Worm (Caenorhabditis elegans): ENCODE data around the gene srw-4.

Gene srw-4

ce11 chrV:2912901-2913300 is 24.3 kb upstream of the srw-4 start, which contains the start of gene C31B8.9:
Gene C31B8.9, minus strand, starts transcription at chrV:2913001.
- no peak for TF ChIP-seq B0310.2 (tag; optimal IDR thresholded peaks at IDR 0.05)
- no peak for TF ChIP-seq ama-1 (optimal IDR thresholded peaks at IDR 0.05)
- TF ChIP-seq aly-1 (tag; optimal IDR thresholded peaks at IDR 0.05): no peak
- TF ChIP-seq flt-1 (GFP tag; IDR thresholded peaks at IDR 0.05): no peak
- no peak for TF ChIP-seq hnd-1 (tag; optimal IDR thresholded peaks at IDR 0.05)
- no peak for TF ChIP-seq hmbx-1 (tag; optimal IDR thresholded peaks at IDR 0.05)
- TF ChIP-seq tbx-11 (GFP tag; IDR thresholded peaks at IDR 0.05): no peak
- no peak for TF ChIP-seq hmg-4 (GFP tag; optimal IDR thresholded peaks at IDR 0.05)
- TF ChIP-seq pes-1 (GFP tag; IDR thresholded peaks at IDR 0.05): no peak
- no peak for TF ChIP-seq ets-7 (tag; optimal IDR thresholded peaks at IDR 0.05)

- TF ChIP-seq ceh-13 (GFP tag; optimal IDR thresholded peaks at IDR 0.05) (no peak), aly-1 (tag; optimal IDR thresholded peaks at IDR 0.05) (no peak), hnd-1 (tag; optimal IDR thresholded peaks at IDR 0.05) (no peak), B0310.2 (tag; optimal IDR thresholded peaks at IDR 0.05) (no peak), tbx-11 (GFP tag; IDR thresholded peaks at IDR 0.05) (no peak), ceh-36 (tag; optimal IDR thresholded peaks at IDR 0.05) (no peak), hmbx-1 (tag; optimal IDR thresholded peaks at IDR 0.05) (no peak), sea-1 (GFP tag; conservative IDR thresholded peaks at IDR 0.05) (no peak), ets-7 (tag; optimal IDR thresholded peaks at IDR 0.05) (no peak), scrt-1 (GFP tag; IDR thresholded peaks at IDR 0.05) (no peak)
Measured at ce11 chrV:2909525-2909924, 20.9 kb upstream of the srw-4 start, which contains the start of gene zmp-3. Gene zmp-3, minus strand, starts transcription at chrV:2909625.

- no peak for TF ChIP-seq pes-1 (GFP tag; IDR thresholded peaks at IDR 0.05)
- TF ChIP-seq F13C5.2 (tag; optimal IDR thresholded peaks at IDR 0.05): no peak
- no peak for TF ChIP-seq flt-1 (GFP tag; IDR thresholded peaks at IDR 0.05)
- TF ChIP-seq tbx-11 (GFP tag; IDR thresholded peaks at IDR 0.05): no peak
- TF ChIP-seq tra-4 (tag; optimal IDR thresholded peaks at IDR 0.05): no peak
- TF ChIP-seq scrt-1 (GFP tag; IDR thresholded peaks at IDR 0.05): no peak
- TF ChIP-seq tbx-37 (GFP tag; conservative IDR thresholded peaks at IDR 0.05): no peak
- no peak for TF ChIP-seq ceh-13 (GFP tag; optimal IDR thresholded peaks at IDR 0.05)
- TF ChIP-seq ama-1 (optimal IDR thresholded peaks at IDR 0.05): no peak
- no peak for TF ChIP-seq hmg-4 (GFP tag; optimal IDR thresholded peaks at IDR 0.05)
- no peak for TF ChIP-seq ets-7 (tag; optimal IDR thresholded peaks at IDR 0.05)
- no peak for TF ChIP-seq aly-1 (tag; optimal IDR thresholded peaks at IDR 0.05)
- TF ChIP-seq B0310.2 (tag; optimal IDR thresholded peaks at IDR 0.05): no peak
- TF ChIP-seq sea-1 (GFP tag; conservative IDR thresholded peaks at IDR 0.05): no peak
- TF ChIP-seq hmbx-1 (tag; optimal IDR thresholded peaks at IDR 0.05): no peak
Measured at ce11 chrV:2903227-2903626, 14.6 kb upstream of the srw-4 start, which contains the start of gene C31B8.7. Gene C31B8.7, minus strand, starts transcription at chrV:2903327.

- TF ChIP-seq hmg-4 (GFP tag; optimal IDR thresholded peaks at IDR 0.05): no peak
- no peak for TF ChIP-seq tra-4 (tag; optimal IDR thresholded peaks at IDR 0.05)
- TF ChIP-seq flt-1 (GFP tag; IDR thresholded peaks at IDR 0.05): no peak
- TF ChIP-seq B0310.2 (tag; optimal IDR thresholded peaks at IDR 0.05): no peak
- TF ChIP-seq hmbx-1 (tag; optimal IDR thresholded peaks at IDR 0.05): no peak
- no peak for TF ChIP-seq ceh-36 (tag; optimal IDR thresholded peaks at IDR 0.05)
- TF ChIP-seq scrt-1 (GFP tag; IDR thresholded peaks at IDR 0.05): no peak
- TF ChIP-seq ceh-13 (GFP tag; optimal IDR thresholded peaks at IDR 0.05): no peak
Measured at ce11 chrV:2899867-2900266, 11.3 kb upstream of the srw-4 start, which contains the start of gene str-46. Gene str-46, minus strand, starts transcription at chrV:2899967.

- TF ChIP-seq ceh-36 (tag; optimal IDR thresholded peaks at IDR 0.05): no peak
- no peak for TF ChIP-seq ets-7 (tag; optimal IDR thresholded peaks at IDR 0.05)
- no peak for TF ChIP-seq aly-1 (tag; optimal IDR thresholded peaks at IDR 0.05)
- no peak for TF ChIP-seq hnd-1 (tag; optimal IDR thresholded peaks at IDR 0.05)
Measured at ce11 chrV:2896198-2896660, 7.6 kb upstream of the srw-4 start, which contains the start of gene pals-32. Gene pals-32, plus strand, starts transcription at chrV:2896610.

ce11 chrV:2892976-2893375 is 4.4 kb upstream of the srw-4 start, which contains the start of gene srh-127:
Gene srh-127, plus strand, starts transcription at chrV:2893276.
- TF ChIP-seq hmbx-1 (tag; optimal IDR thresholded peaks at IDR 0.05) (no peak), ceh-13 (GFP tag; optimal IDR thresholded peaks at IDR 0.05) (no peak), flt-1 (GFP tag; IDR thresholded peaks at IDR 0.05) (no peak), B0310.2 (tag; optimal IDR thresholded peaks at IDR 0.05) (no peak), tra-4 (tag; optimal IDR thresholded peaks at IDR 0.05) (no peak)

- TF ChIP-seq tra-4 (tag; optimal IDR thresholded peaks at IDR 0.05) (no peak), ceh-36 (tag; optimal IDR thresholded peaks at IDR 0.05) (no peak), ama-1 (optimal IDR thresholded peaks at IDR 0.05) (no peak), sea-1 (GFP tag; conservative IDR thresholded peaks at IDR 0.05) (no peak), aly-1 (tag; optimal IDR thresholded peaks at IDR 0.05) (no peak), scrt-1 (GFP tag; IDR thresholded peaks at IDR 0.05) (no peak), ceh-13 (GFP tag; optimal IDR thresholded peaks at IDR 0.05) (no peak), tbx-11 (GFP tag; IDR thresholded peaks at IDR 0.05) (no peak), flt-1 (GFP tag; IDR thresholded peaks at IDR 0.05) (no peak), B0310.2 (tag; optimal IDR thresholded peaks at IDR 0.05) (no peak)
Measured at ce11 chrV:2891927-2892326, 3.3 kb upstream of the srw-4 start, which contains the start of gene F37B4.15. Gene F37B4.15, plus strand, starts transcription at chrV:2892227.

ce11 chrV:2888265-2888664 is 316 bp downstream of the srw-4 start:
- TF ChIP-seq ama-1 (optimal IDR thresholded peaks at IDR 0.05) (no peak), F13C5.2 (tag; optimal IDR thresholded peaks at IDR 0.05) (no peak), aly-1 (tag; optimal IDR thresholded peaks at IDR 0.05) (no peak), flt-1 (GFP tag; IDR thresholded peaks at IDR 0.05) (no peak), sea-1 (GFP tag; conservative IDR thresholded peaks at IDR 0.05) (no peak), tra-4 (tag; optimal IDR thresholded peaks at IDR 0.05) (no peak), ceh-13 (GFP tag; optimal IDR thresholded peaks at IDR 0.05) (no peak), ceh-36 (tag; optimal IDR thresholded peaks at IDR 0.05) (no peak), scrt-1 (GFP tag; IDR thresholded peaks at IDR 0.05) (no peak), pes-1 (GFP tag; IDR thresholded peaks at IDR 0.05) (no peak), tbx-37 (GFP tag; conservative IDR thresholded peaks at IDR 0.05) (no peak)
